Worm (Caenorhabditis elegans) whole organism, dauer: ENCODE results near the gene pcrg-1.

Source experiments
- unc-62 ChIP-seq: sonication (generic microtip); optimal IDR thresholded peaks from 2 replicates; lab custom pipeline; 2017; ENCODE audit warnings: missing biosample characterization, missing genetic modification reagents, missing genetic modification characterization

pcrg-1 gene

ce11 chrII:7225864-7226522, 25.6 kb downstream of the pcrg-1 start, which contains the start of gene clh-3:
Gene clh-3, minus strand, starts transcription at chrII:7225914.
- TF ChIP-seq unc-62 (GFP tag; lab: Kevin White, UChicago), result no peak

ce11 chrII:7228646-7229200, 28.4 kb downstream of the pcrg-1 start, which contains the start of gene F32A5.4:
Gene F32A5.4, plus strand, starts transcription at chrII:7229150.
- no peak for TF ChIP-seq unc-62 (GFP tag; lab: Kevin White, UChicago)

ce11 chrII:7230684-7231083, 30.3 kb downstream of the pcrg-1 start:
- no peak for TF ChIP-seq unc-62 (GFP tag; lab: Kevin White, UChicago)

DNA sequence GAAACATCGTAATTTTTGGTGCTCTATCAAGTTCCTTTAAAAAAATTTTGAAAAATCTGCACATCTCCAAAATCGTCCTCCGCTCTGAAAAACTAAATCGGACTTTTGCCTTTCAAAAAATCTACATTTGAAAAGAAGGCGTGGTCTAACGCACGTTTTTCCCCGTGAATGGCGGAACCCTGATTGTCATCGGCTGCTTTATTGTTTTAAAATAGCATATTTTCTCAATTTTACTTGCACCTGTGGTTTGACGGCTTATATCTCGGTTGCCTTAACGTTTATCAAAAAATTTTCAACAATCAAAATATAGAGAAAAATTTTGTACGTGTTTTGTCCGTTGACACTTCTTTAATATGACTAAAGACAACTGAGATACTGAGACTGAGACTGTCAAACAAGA, 31.6 kb downstream of the pcrg-1 start:
- no peak for TF ChIP-seq unc-62 (GFP tag; lab: Kevin White, UChicago)

DNA sequence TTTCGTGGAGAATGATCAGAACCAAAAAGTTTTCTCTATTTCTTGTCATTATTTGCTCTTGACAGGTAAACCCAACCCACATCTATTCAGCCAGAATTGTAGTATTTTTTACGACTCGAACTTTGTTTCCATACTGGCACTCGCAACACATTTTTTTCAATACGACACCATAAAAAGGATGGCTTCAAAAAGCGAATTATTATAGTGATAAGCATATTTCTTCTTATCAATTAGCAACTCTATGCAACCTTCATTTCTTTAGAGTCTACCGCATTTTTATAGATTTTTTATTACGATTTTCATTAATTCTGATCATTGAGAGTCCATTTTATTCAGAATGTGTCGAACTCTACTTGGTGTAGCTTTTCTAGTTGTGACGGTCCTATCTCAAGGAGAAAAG, 32.2 kb downstream of the pcrg-1 start, which contains the start of gene ctsa-3.1:
Gene ctsa-3.1 (plus strand): TSS at position 337 of the 400 bp plus-strand sequence.
- TF ChIP-seq unc-62 (GFP tag; lab: Kevin White, UChicago), result no peak

- TF ChIP-seq unc-62 (GFP tag; lab: Kevin White, UChicago), result no peak
These were observed 32.9 kb downstream of the pcrg-1 start for ce11 chrII:7233274-7233673.

DNA sequence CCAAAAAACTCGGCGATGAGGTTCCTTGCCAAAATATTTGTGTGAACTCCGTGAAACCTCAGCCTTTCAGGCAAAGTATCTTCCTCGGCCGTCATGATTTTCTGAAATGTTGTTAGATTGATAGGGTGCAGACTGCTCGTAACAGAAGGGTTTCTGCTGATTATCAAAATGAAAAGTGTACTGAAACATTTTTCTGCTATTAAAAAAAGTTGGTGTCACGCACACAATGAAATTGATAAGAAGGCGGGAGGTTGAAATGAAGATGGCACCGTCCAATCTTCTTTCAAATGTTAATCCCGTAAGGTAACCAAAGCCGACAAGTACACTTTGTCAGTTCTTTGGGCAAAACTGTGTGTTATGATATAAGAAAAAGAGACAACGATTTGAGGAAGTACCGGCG, 36.6 kb downstream of the pcrg-1 start:
- no peak for TF ChIP-seq unc-62 (GFP tag; lab: Kevin White, UChicago)

DNA sequence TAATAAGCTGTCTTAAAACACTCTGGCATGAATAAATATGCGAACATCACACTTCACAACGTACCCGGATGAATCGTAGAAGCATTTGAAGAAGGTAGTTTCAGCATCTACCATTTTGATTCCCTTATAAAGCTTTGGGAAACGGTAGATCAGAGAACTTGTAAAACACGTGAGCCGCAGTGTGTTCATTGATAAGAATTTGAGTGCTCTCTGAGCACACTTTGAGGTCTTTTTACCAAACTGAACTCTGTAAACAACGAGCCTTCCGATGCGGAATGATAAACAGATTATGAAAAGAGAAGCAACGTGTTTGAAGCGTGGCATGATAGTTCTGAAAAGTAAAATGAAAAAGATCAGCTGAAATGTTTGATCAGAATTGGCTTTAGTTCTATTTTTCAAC, 37.9 kb downstream of the pcrg-1 start, which contains the start of gene aqp-1:
Gene aqp-1 (minus strand): TSS at position 102 of the 400 bp plus-strand sequence.
- TF ChIP-seq unc-62 (GFP tag; lab: Kevin White, UChicago), result no peak

ce11 chrII:7238791-7239190, 38.4 kb downstream of the pcrg-1 start:
- no peak for TF ChIP-seq unc-62 (GFP tag; lab: Kevin White, UChicago)

ce11 chrII:7239705-7240104, 39.4 kb downstream of the pcrg-1 start:
- no peak for TF ChIP-seq unc-62 (GFP tag; lab: Kevin White, UChicago)

ce11 chrII:7242754-7243153, 42.4 kb downstream of the pcrg-1 start:
- no peak for TF ChIP-seq unc-62 (GFP tag; lab: Kevin White, UChicago)

- no peak for TF ChIP-seq unc-62 (GFP tag; lab: Kevin White, UChicago)
These were observed 45.2 kb downstream of the pcrg-1 start, which contains the start of gene skpo-3 for ce11 chrII:7245576-7245975. Gene skpo-3, plus strand, starts transcription at chrII:7245876.
